Worm (Caenorhabditis elegans): ENCODE data around the gene ttbk-8.2.

The ttbk-8.2 gene

DNA sequence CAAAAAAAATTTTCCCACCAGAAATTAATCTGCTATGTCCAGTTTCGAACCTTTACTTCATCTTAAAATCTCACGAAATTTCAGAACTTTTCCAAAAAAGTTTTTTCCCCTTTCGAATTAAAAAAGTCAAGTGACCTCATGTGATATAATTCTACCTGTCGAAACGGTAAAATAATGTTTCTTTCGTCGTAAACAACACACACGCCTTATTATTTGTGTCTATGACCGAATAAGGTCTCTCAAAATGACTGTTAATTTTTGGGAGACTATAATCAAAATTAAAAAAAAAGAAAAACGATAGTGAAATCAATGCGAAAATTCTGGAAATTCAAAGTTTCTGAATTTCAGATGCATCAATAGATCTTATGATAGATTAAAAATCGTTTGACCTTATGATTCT lies 48.5 kb upstream of the ttbk-8.2 start:
- TF ChIP-seq F49E8.2 (tag; optimal IDR thresholded peaks at IDR 0.05; ENCODE audit: insufficient read depth) (no peak), mxl-1 (tag; optimal IDR thresholded peaks at IDR 0.05) (no peak), let-526 (GFP tag; IDR thresholded peaks at IDR 0.05) (no peak), madf-10 (tag; optimal IDR thresholded peaks at IDR 0.05) (no peak), nhr-179 (tag; optimal IDR thresholded peaks at IDR 0.05) (no peak), tbp1 (GFP tag; optimal IDR thresholded peaks at IDR 0.05) (no peak), repo-1 (tag; optimal IDR thresholded peaks at IDR 0.05) (no peak)

- TF ChIP-seq madf-6 (GFP tag; IDR thresholded peaks at IDR 0.05) (no peak), B0035.1 (tag; optimal IDR thresholded peaks at IDR 0.05) (no peak), zim-3 (tag; optimal IDR thresholded peaks at IDR 0.05) (no peak), egrh-3 (GFP tag; IDR thresholded peaks at IDR 0.05) (no peak), hlh-12 (tag; optimal IDR thresholded peaks at IDR 0.05) (no peak), ztf-3 (GFP tag; optimal IDR thresholded peaks at IDR 0.05) (no peak), lin-40 (tag; optimal IDR thresholded peaks at IDR 0.05) (no peak), pha-4 (tag; optimal IDR thresholded peaks at IDR 0.05) (no peak), somi-1 (GFP tag; optimal IDR thresholded peaks at IDR 0.05) (no peak), nfya-1 (tag; optimal IDR thresholded peaks at IDR 0.05; ENCODE audit: borderline replicate concordance, insufficient read depth) (no peak)
These were observed 47.3 kb upstream of the ttbk-8.2 start, which contains the start of gene fkh-7 for ce11 chrIV:5584384-5584783. Gene fkh-7, plus strand, starts transcription at chrIV:5584684.

DNA sequence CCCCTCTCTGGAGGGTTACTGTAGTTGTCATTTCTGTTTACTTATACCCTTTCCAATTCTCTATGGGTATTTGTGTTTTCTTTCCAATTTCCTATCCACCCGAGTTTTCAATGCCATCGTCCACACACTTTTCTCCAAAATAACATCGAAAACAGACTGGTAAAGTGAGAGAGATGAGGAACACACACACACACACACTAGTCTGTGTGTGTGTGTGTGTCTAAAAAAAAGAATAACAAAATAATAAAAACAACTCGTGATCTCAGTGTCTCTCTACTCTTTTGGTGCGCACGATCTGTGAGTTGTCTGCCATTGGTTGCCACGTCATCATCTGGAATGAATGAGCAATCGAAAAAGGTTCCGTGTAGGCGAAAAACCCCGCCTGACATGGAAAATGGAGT lies 45.4 kb upstream of the ttbk-8.2 start:
- TF ChIP-seq mel-28 (tag; optimal IDR thresholded peaks at IDR 0.05; ENCODE audit: borderline replicate concordance) (no peak), ceh-27 (GFP tag; optimal IDR thresholded peaks at IDR 0.05) (peak; percentile 28), ceh-40 (GFP tag; IDR thresholded peaks at IDR 0.05) (no peak), lag-1 (GFP tag; IDR thresholded peaks at IDR 0.05) (no peak), hmg-20 (GFP tag; IDR thresholded peaks at IDR 0.05) (no peak), snpc-1.1 (tag; optimal IDR thresholded peaks at IDR 0.05; ENCODE audit: insufficient read depth) (no peak), K12H6.12 (tag; optimal IDR thresholded peaks at IDR 0.05) (peak; percentile 70), zim-3 (tag; optimal IDR thresholded peaks at IDR 0.05) (no peak)

DNA sequence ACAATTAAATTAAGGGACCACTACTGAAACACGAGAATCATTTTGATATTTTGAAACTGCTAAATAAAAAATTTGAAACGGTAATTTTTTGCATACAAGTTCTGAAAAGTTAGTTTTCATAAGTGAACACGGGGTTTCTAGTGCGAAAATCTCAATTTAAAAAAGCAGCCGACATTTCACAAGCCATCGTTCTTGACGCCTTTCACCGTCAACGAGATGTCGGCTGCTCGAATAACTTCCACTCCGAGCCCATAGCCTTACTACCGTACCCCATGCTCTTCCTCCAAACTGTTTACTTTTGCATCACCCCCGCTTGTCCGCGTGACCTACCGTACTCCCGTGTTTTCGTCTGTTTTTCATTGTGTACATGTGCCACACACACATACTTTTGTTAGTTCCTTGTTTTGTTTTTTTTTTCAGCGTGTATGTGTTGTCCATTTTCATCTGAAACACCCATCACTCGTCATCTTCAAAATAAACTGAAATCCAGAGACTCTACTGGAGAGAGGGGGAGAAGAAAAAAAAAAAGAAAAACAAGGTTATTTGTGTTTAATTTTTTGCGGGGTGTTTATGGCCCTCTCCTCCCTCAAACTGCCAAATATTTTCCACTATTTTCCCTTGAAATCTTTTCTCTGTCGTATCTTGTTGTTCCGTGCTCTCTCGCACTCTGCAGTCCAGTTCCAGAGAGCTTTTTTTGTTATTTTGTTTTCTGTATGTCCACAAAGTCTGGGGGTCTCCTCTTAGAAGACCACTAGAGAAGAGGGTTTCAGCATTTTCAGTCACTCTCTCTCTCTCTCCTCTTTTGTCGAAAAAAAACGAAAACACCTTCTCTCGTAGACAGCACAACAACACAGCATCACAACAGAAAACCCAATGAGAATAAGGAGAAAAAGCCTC lies 43.5 kb upstream of the ttbk-8.2 start:
- no peak for TF ChIP-seq snpc-4 (GFP tag; optimal IDR thresholded peaks at IDR 0.05)
- peak in 3 of 4 experiments; percentile 17 to 68 (median 66) for TF ChIP-seq snpc-4 (tag; optimal IDR thresholded peaks at IDR 0.05)
- no peak for TF ChIP-seq sdz-38 (tag; optimal IDR thresholded peaks at IDR 0.05)
- TF ChIP-seq K12H6.12 (tag; optimal IDR thresholded peaks at IDR 0.05) = peak; percentile 36

- peak; percentile 18 for TF ChIP-seq tbp1 (GFP tag; optimal IDR thresholded peaks at IDR 0.05)
- TF ChIP-seq him-1 (tag; optimal IDR thresholded peaks at IDR 0.05) = no peak
- TF ChIP-seq F37B4.10 (GFP tag; IDR thresholded peaks at IDR 0.05) = no peak
- TF ChIP-seq nhr-80 (tag; optimal IDR thresholded peaks at IDR 0.05) = peak; percentile 91
- TF ChIP-seq B0336.3 (GFP tag; IDR thresholded peaks at IDR 0.05) = 0 out of 2 replicates have a peak, but pooled peaks have one; percentile 26
- TF ChIP-seq cebp-1 (GFP tag; IDR thresholded peaks at IDR 0.05) = no peak
- peak; percentile 62 for TF ChIP-seq cebp-1 (tag; optimal IDR thresholded peaks at IDR 0.05)
- TF ChIP-seq zfh-2 (GFP tag; conservative IDR thresholded peaks at IDR 0.05) = no peak
- no peak for TF ChIP-seq rpc-1 (optimal IDR thresholded peaks at IDR 0.05)
- no peak for TF ChIP-seq rpc-1 (tag; optimal IDR thresholded peaks at IDR 0.05)
- TF ChIP-seq let-607 (tag; optimal IDR thresholded peaks at IDR 0.05) = peak; percentile 78 to 86
- TF ChIP-seq die-1 (tag; optimal IDR thresholded peaks at IDR 0.05) = no peak
- no peak for TF ChIP-seq egl-18 (GFP tag; IDR thresholded peaks at IDR 0.05)
- no peak for TF ChIP-seq hrde-1 (tag; optimal IDR thresholded peaks at IDR 0.05; ENCODE audit: borderline replicate concordance)
- peak; percentile 2 for TF ChIP-seq lin-40 (tag; optimal IDR thresholded peaks at IDR 0.05)
- peak; percentile 6 for TF ChIP-seq ets-4 (GFP tag; optimal IDR thresholded peaks at IDR 0.05)
- TF ChIP-seq pha-4 (tag; optimal IDR thresholded peaks at IDR 0.05) = peak; percentile 9
- peak; percentile 17 for TF ChIP-seq madf-10 (tag; optimal IDR thresholded peaks at IDR 0.05)
These were observed 41.6 kb upstream of the ttbk-8.2 start for ce11 chrIV:5590120-5590519.
